Worm (Caenorhabditis elegans) whole organism, L3 larva: ENCODE results near the gene acy-2.
A peak's percentile ranks its signal among the peaks of the same experiment; 100 is the strongest.

ENCODE experiments used
- R02D3.7 ChIP-seq: fragments of 150-350 bp; optimal IDR thresholded peaks from 2 replicates; lab custom pipeline; 2014; ENCODE audit warnings: missing biosample characterization, missing genetic modification characterization
- ZK546.5 ChIP-seq: sonication (generic microtip); optimal IDR thresholded peaks from 2 replicates; lab custom pipeline; 2017; ENCODE audit warnings: missing biosample characterization, missing genetic modification characterization
- ceh-16 ChIP-seq: sonication (generic microtip); optimal IDR thresholded peaks from 2 replicates; lab custom pipeline; 2017; ENCODE audit warnings: missing biosample characterization, missing genetic modification characterization
- ceh-28 ChIP-seq: fragments of 150-350 bp; optimal IDR thresholded peaks from 2 replicates; lab custom pipeline; 2014; ENCODE audit warnings: missing biosample characterization, missing genetic modification reagents, missing genetic modification characterization
- ceh-82 ChIP-seq: fragments of 150-350 bp; optimal IDR thresholded peaks from 2 replicates; lab custom pipeline; 2014; ENCODE audit warnings: missing biosample characterization, missing genetic modification characterization
- ceh-9 ChIP-seq: sonication (generic microtip); optimal IDR thresholded peaks from 2 replicates; lab custom pipeline; 2018; ENCODE audit warnings: missing biosample characterization, missing genetic modification characterization
- egl-27 ChIP-seq: sonication (generic microtip); optimal IDR thresholded peaks from 4 replicates; lab custom pipeline; 2017; ENCODE audit warnings: missing biosample characterization, missing genetic modification reagents, missing genetic modification characterization
- egl-5 ChIP-seq: fragments of 150-350 bp; optimal IDR thresholded peaks from 2 replicates; lab custom pipeline; 2017; ENCODE audit warnings: missing biosample characterization, missing genetic modification reagents, missing genetic modification characterization, inconsistent platforms
- elt-1 ChIP-seq: fragments of 150-350 bp; optimal IDR thresholded peaks from 2 replicates; lab custom pipeline; 2014; ENCODE audit warnings: missing biosample characterization, missing genetic modification characterization
- elt-2 ChIP-seq: sonication (generic microtip); optimal IDR thresholded peaks from 2 replicates; lab custom pipeline; 2016; ENCODE audit warnings: missing genetic modification reagents, mild to moderate bottlenecking, missing genetic modification characterization, missing compliant biosample characterization
- eor-1 ChIP-seq, 2 experiments: fragments of 150-350 bp; optimal IDR thresholded peaks; 2 replicates each; lab custom pipeline; 2014 to 2018; ENCODE audit warnings: missing biosample characterization in 2 of 2, missing genetic modification characterization in 2 of 2
- fkh-10 ChIP-seq: sonication (generic microtip); optimal IDR thresholded peaks from 2 replicates; lab custom pipeline; 2017; ENCODE audit warnings: missing biosample characterization, missing genetic modification reagents, missing genetic modification characterization
- fkh-2 ChIP-seq: fragments of 150-350 bp; optimal IDR thresholded peaks from 2 replicates; lab custom pipeline; 2014; ENCODE audit warnings: missing biosample characterization, missing genetic modification reagents, missing genetic modification characterization
- fos-1 ChIP-seq: fragments of 150-350 bp; optimal IDR thresholded peaks from 2 replicates; lab custom pipeline; 2014; ENCODE audit warnings: missing biosample characterization, missing genetic modification characterization
- hmg-11 ChIP-seq: sonication (generic microtip); optimal IDR thresholded peaks from 2 replicates; lab custom pipeline; 2016; ENCODE audit warnings: missing genetic modification characterization, missing compliant biosample characterization
- jun-1 ChIP-seq: fragments of 150-350 bp; optimal IDR thresholded peaks from 2 replicates; lab custom pipeline; 2014; ENCODE audit warnings: missing biosample characterization, missing genetic modification reagents, missing genetic modification characterization
- lin-15B ChIP-seq: fragments of 150-350 bp; optimal IDR thresholded peaks from 2 replicates; lab custom pipeline; 2014; ENCODE audit warnings: missing biosample characterization, missing genetic modification characterization
- lin-39 ChIP-seq: fragments of 150-350 bp; optimal IDR thresholded peaks from 2 replicates; lab custom pipeline; 2018; ENCODE audit warnings: missing biosample characterization, missing genetic modification reagents, missing genetic modification characterization
- lsy-12 ChIP-seq: sonication (generic microtip); optimal IDR thresholded peaks from 2 replicates; lab custom pipeline; 2016; ENCODE audit warnings: mild to moderate bottlenecking, missing genetic modification characterization, missing compliant biosample characterization
- mdl-1 ChIP-seq: fragments of 150-350 bp; optimal IDR thresholded peaks from 2 replicates; lab custom pipeline; 2014; ENCODE audit warnings: missing biosample characterization, missing genetic modification characterization
- nfya-1 ChIP-seq: sonication (generic microtip); optimal IDR thresholded peaks from 2 replicates; lab custom pipeline; 2017; ENCODE audit warnings: missing genetic modification characterization, mild to moderate bottlenecking, missing compliant biosample characterization, antibody characterized with exemption, moderate library complexity; ENCODE audit not compliant: insufficient read depth
- nhr-11 ChIP-seq: fragments of 150-350 bp; optimal IDR thresholded peaks from 2 replicates; lab custom pipeline; 2014; ENCODE audit warnings: missing biosample characterization, missing genetic modification characterization
- nhr-12 ChIP-seq: fragments of 150-350 bp; optimal IDR thresholded peaks from 2 replicates; lab custom pipeline; 2014; ENCODE audit warnings: missing biosample characterization, missing genetic modification characterization
- nhr-23 ChIP-seq: fragments of 150-350 bp; optimal IDR thresholded peaks from 2 replicates; lab custom pipeline; 2014; ENCODE audit warnings: missing biosample characterization, missing genetic modification reagents, missing genetic modification characterization
- nhr-237 ChIP-seq: fragments of 150-350 bp; optimal IDR thresholded peaks from 2 replicates; lab custom pipeline; 2014; ENCODE audit warnings: missing biosample characterization, missing genetic modification characterization
- nhr-25 ChIP-seq: sonication (generic microtip); optimal IDR thresholded peaks from 2 replicates; lab custom pipeline; 2017; ENCODE audit warnings: missing biosample characterization, missing genetic modification characterization
- nhr-28 ChIP-seq: fragments of 150-350 bp; optimal IDR thresholded peaks from 2 replicates; lab custom pipeline; 2014; ENCODE audit warnings: missing biosample characterization, missing genetic modification characterization
- nhr-43 ChIP-seq: sonication (generic microtip); optimal IDR thresholded peaks from 2 replicates; lab custom pipeline; 2016; ENCODE audit warnings: mild to moderate bottlenecking, missing genetic modification characterization, missing compliant biosample characterization; ENCODE audit not compliant: poor library complexity, severe bottlenecking
- nhr-67 ChIP-seq: fragments of 150-350 bp; optimal IDR thresholded peaks from 2 replicates; lab custom pipeline; 2014; ENCODE audit warnings: missing biosample characterization, missing genetic modification characterization
- nhr-77 ChIP-seq: fragments of 150-350 bp; optimal IDR thresholded peaks from 2 replicates; lab custom pipeline; 2014; ENCODE audit warnings: missing biosample characterization, missing genetic modification characterization
- pha-4 ChIP-seq: fragments of 150-350 bp; optimal IDR thresholded peaks from 2 replicates; lab custom pipeline; 2014; ENCODE audit warnings: missing biosample characterization, missing genetic modification reagents, missing genetic modification characterization
- pqm-1 ChIP-seq: fragments of 150-350 bp; optimal IDR thresholded peaks from 2 replicates; lab custom pipeline; 2017; ENCODE audit warnings: missing biosample characterization, missing genetic modification characterization, inconsistent platforms
- sea-2 ChIP-seq: fragments of 150-350 bp; sonication (generic microtip); optimal IDR thresholded peaks from 4 replicates; lab custom pipeline; 2014; ENCODE audit warnings: missing biosample characterization, missing genetic modification reagents, missing genetic modification characterization
- skn-1 ChIP-seq: fragments of 150-350 bp; optimal IDR thresholded peaks from 2 replicates; lab custom pipeline; 2014; ENCODE audit warnings: missing biosample characterization, missing genetic modification characterization
- snpc-4 ChIP-seq: fragments of 150-350 bp; optimal IDR thresholded peaks from 2 replicates; lab custom pipeline; 2014; ENCODE audit warnings: missing biosample characterization, missing genetic modification characterization
- tbx-2 ChIP-seq: sonication (generic microtip); optimal IDR thresholded peaks from 2 replicates; lab custom pipeline; 2016; ENCODE audit warnings: mild to moderate bottlenecking, missing genetic modification characterization, missing compliant biosample characterization
- unc-39 ChIP-seq: sonication (generic microtip); optimal IDR thresholded peaks from 4 replicates; lab custom pipeline; 2017; ENCODE audit warnings: missing biosample characterization, missing genetic modification characterization
- unc-62 ChIP-seq: fragments of 150-350 bp; sonication (generic microtip); optimal IDR thresholded peaks from 4 replicates; lab custom pipeline; 2014; ENCODE audit warnings: missing biosample characterization, missing genetic modification reagents, missing genetic modification characterization
- zag-1 ChIP-seq: fragments of 150-350 bp; optimal IDR thresholded peaks from 2 replicates; lab custom pipeline; 2014; ENCODE audit warnings: missing biosample characterization, missing genetic modification characterization
- ztf-4 ChIP-seq: fragments of 150-350 bp; optimal IDR thresholded peaks from 2 replicates; lab custom pipeline; 2014; ENCODE audit warnings: missing biosample characterization, missing genetic modification characterization

Gene acy-2

DNA sequence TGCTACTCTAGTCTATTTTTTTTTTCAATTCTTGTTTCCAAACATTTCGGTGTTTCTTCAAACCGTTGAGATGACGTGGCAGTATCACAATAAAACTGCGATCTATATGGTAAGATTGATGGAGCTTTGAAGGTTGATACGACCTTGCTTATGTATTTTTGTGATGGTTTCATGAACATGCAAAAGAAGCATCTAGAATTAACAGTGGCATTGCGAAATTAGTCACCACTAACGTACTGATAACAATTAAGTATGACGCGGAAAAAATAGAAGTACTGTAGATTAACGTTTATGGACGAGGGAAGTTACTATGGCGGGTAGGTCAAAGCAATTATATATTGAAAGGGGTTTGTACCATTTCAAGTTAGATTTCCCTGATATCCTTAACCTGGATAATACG, 36.6 kb downstream of the acy-2 start:
- TF ChIP-seq unc-39 (tag; lab: Kevin White, UChicago), result no peak
- TF ChIP-seq pqm-1 (tag; lab: Kevin White, UChicago), result peak; percentile 32
- TF ChIP-seq fkh-10 (GFP tag; lab: Kevin White, UChicago), result no peak
- no peak for TF ChIP-seq sea-2 (GFP tag; lab: Kevin White, UChicago)
- TF ChIP-seq egl-27 (tag; lab: Kevin White, UChicago), result no peak
- no peak for TF ChIP-seq ceh-9 (tag; lab: Kevin White, UChicago)
- TF ChIP-seq lin-39 (tag; lab: Kevin White, UChicago), result no peak
- no peak for TF ChIP-seq ZK546.5
- no peak for TF ChIP-seq fos-1 (tag; lab: Kevin White, UChicago)
- peak; percentile 45 for TF ChIP-seq elt-2 (tag; lab: Kevin White, UChicago)
- no peak for TF ChIP-seq R02D3.7 (tag; lab: Kevin White, UChicago)
- TF ChIP-seq ceh-82, result no peak

DNA sequence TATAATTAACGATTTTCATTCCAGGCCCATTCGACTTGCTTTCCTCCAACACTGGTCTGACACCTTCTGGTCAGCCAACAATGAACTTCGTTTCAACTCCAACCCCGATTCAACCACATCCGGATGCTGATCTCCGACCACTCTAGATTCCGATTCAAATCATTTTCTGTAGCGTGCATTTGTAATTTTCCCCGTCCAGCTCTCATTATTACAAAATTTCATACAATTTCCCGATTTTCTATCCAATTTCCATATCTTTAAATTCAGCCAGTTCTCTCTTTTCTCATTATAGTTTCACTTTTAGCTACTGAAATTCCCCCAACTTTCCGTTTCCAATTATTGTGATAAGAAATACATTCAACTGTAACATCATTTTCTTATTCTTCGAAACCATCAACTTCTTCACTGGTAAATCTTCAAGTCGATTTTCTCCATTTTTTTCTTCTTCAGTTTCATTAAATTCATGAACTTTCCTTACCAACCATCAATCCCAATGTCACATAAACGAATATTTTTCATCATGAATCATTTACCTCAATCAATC, 39.8 kb downstream of the acy-2 start:
- no peak for TF ChIP-seq ceh-16 (tag; lab: Kevin White, UChicago)

DNA sequence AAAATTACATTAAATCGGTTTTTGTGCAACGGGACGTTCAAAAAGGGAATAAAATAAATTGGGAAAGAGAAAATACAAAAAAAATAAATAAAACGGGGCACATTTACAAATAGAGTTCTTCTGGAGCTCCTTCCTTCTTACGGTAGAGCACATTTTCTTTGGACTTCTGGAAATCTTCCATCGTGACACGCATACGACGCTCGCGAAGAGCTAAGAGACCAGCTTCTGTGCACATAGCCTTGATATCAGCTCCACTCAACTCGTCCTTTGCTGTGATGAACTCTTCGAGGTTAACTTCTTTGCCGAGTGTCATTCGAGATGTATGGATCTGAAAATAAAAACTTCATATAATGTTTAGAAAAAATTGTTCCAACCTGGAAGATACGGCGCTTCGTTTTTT, 40.3 kb downstream of the acy-2 start:
- peak; percentile 16 for TF ChIP-seq nhr-23 (tag; lab: Kevin White, UChicago)
- TF ChIP-seq lin-15B, result no peak
- TF ChIP-seq ceh-9 (tag; lab: Kevin White, UChicago), result no peak
- TF ChIP-seq jun-1, result no peak
- no peak for TF ChIP-seq ceh-16 (tag; lab: Kevin White, UChicago)
- TF ChIP-seq nhr-12, result no peak
- TF ChIP-seq, all 47 proteins: peak for 1

DNA sequence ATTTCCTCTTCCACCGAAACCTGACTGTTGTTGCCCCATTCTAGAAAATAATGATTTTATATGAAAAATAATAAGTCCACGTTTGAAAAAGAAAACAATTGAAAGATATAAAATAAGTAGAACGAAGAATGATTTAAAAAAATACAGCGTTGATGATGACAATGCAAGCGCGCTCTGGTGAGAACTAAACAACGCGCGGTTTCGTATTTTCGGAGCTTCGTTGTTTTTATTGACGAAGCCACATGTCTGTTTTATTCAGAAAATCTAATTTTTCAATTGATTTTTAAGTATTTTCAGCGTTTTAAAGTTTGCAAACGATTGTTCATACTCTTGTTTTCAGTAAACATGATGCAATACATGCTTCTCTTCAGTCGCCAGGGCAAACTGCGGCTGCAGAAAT, 41.8 kb downstream of the acy-2 start, which contains the start of the genes rpt-2 and aps-1:
rpt-2 (minus strand) TSS at position 40 of the 400 bp plus-strand sequence.
aps-1 (plus strand) TSS at position 341 of the 400 bp plus-strand sequence.
- TF ChIP-seq nhr-12 (no peak), nhr-237 (tag; lab: Kevin White, UChicago) (no peak), nhr-23 (tag; lab: Kevin White, UChicago) (peak; percentile 93), nhr-25 (tag; lab: Kevin White, UChicago) (peak; percentile 85), skn-1 (peak; percentile 100), mdl-1 (tag; lab: Kevin White, UChicago) (no peak), lin-39 (tag; lab: Kevin White, UChicago) (peak; percentile 75), unc-62 (GFP tag; lab: Kevin White, UChicago) (no peak), ZK546.5 (no peak), ceh-9 (tag; lab: Kevin White, UChicago) (no peak), nhr-77 (tag; lab: Kevin White, UChicago) (no peak), fos-1 (tag; lab: Kevin White, UChicago) (no peak), lsy-12 (tag; lab: Kevin White, UChicago) (peak; percentile 62), fkh-2 (tag; lab: Kevin White, UChicago) (no peak), eor-1 (tag; optimal IDR thresholded peaks at IDR 0.05; lab: Kevin White, UChicago) (no peak), pha-4 (tag; lab: Kevin White, UChicago) (peak; percentile 95), egl-27 (tag; lab: Kevin White, UChicago) (no peak), nhr-67 (tag; lab: Kevin White, UChicago) (no peak), tbx-2 (no peak), nhr-43 (tag; lab: Kevin White, UChicago) (peak; percentile 60), snpc-4 (tag; lab: Kevin White, UChicago) (peak; percentile 71), R02D3.7 (tag; lab: Kevin White, UChicago) (peak; percentile 59), elt-1 (peak; percentile 27), lin-15B (peak; percentile 97), pqm-1 (tag; lab: Kevin White, UChicago) (peak; percentile 32), nfya-1 (tag; lab: Kevin White, UChicago) (peak; percentile 87), nhr-28 (tag; lab: Kevin White, UChicago) (no peak), nhr-11 (tag; lab: Kevin White, UChicago) (no peak), sea-2 (GFP tag; lab: Kevin White, UChicago) (no peak), fkh-10 (GFP tag; lab: Kevin White, UChicago) (no peak), ceh-16 (tag; lab: Kevin White, UChicago) (no peak), zag-1 (tag; lab: Kevin White, UChicago) (no peak), ztf-4 (tag; lab: Kevin White, UChicago) (no peak), egl-5 (tag; lab: Kevin White, UChicago) (peak; percentile 84), elt-2 (tag; lab: Kevin White, UChicago) (peak; percentile 49), hmg-11 (peak; percentile 27), jun-1 (peak; percentile 62), ceh-28 (tag; lab: Kevin White, UChicago) (peak; percentile 34)
